Fruit fly (Drosophila melanogaster): ENCODE measurements around the gene Mkp.
A peak's percentile ranks its signal among the peaks of the same experiment; 100 is the strongest.

Mkp gene

DNA sequence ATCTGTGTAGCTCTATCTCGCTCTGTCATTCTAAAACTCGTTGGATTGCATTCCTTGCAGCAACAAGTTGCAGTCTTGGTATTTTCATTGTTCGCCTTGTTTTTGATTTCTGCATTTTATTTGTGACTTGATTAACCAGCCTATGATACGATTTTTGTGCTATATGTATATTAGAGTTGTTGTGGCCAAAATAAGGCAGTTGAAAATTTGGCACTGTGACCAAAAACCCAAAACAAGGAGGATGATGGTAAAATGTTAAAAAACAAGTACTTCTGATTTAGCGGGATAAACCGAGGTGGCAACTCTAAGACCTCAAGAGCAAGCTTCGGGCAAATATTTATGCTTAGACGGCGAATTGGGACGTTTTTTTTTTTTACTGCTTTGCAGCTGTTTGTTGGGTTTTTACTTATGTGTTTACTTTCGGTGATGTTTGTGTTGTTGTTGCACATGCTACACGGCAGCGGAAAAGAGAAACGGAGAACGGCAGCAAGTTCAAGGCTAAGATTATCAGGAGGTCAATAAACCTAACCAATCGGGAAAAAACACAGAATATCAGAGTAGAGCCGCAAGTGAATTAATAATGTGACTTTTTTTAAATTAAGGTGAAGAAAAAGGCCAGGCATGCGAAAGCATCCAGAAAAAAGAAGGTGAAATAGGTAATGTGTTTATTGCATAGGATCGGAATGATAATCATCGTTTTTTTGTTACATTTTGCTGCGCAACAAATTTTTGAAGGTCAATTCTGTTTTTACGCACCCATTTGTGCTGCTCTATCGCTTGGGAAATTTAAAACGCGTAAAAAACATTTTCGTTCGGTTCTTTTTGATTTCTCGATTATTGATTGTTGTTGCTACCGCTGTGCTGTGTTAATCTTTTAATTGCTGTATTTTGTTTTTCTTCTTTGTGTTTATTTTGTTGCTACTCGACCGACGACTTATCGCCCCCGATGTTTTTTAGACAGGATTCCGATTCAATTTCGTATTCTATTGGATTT is 44.5 kb downstream of the Mkp start (continued):
- TF ChIP-seq sd (tag; optimal IDR thresholded peaks at IDR 0.05): peak; percentile 42
- TF ChIP-seq gsb (GFP tag; IDR thresholded peaks at IDR 0.05): no peak
- no peak for TF ChIP-seq org-1 (GFP tag; optimal IDR thresholded peaks at IDR 0.05)
- TF ChIP-seq CG15479 (GFP tag; optimal IDR thresholded peaks at IDR 0.05): no peak
- no peak for TF ChIP-seq seq (GFP tag; IDR thresholded peaks at IDR 0.05)
- TF ChIP-seq stwl (tag; optimal IDR thresholded peaks at IDR 0.05): peak; percentile 88
- TF ChIP-seq onecut (GFP tag; IDR thresholded peaks at IDR 0.05): no peak
- peak; percentile 71 for TF ChIP-seq ftz-f1 (GFP tag; optimal IDR thresholded peaks at IDR 0.05)
- TF ChIP-seq gfzf (GFP tag; optimal IDR thresholded peaks at IDR 0.05): peak; percentile 23
- no peak for TF ChIP-seq pb (GFP tag; optimal IDR thresholded peaks at IDR 0.05)
- TF ChIP-seq Awh (GFP tag; IDR thresholded peaks at IDR 0.05): 0 out of 2 replicates have a peak, but pooled peaks have one; percentile 40
- TF ChIP-seq crol (GFP tag; IDR thresholded peaks at IDR 0.05): no peak
- no peak for TF ChIP-seq CG4282 (GFP tag; optimal IDR thresholded peaks at IDR 0.05)
- TF ChIP-seq unpg (GFP tag; optimal IDR thresholded peaks at IDR 0.05): peak; percentile 2
- peak; percentile 29 for TF ChIP-seq Hmr (GFP tag; optimal IDR thresholded peaks at IDR 0.05)
- peak; percentile 49 for TF ChIP-seq Blimp-1 (GFP tag; optimal IDR thresholded peaks at IDR 0.05)
- TF ChIP-seq CG7963 (GFP tag; IDR thresholded peaks at IDR 0.05; ENCODE audit: partially characterized antibody): no peak
- TF ChIP-seq CG8089 (GFP tag; optimal IDR thresholded peaks at IDR 0.05): no peak
- TF ChIP-seq Vsx1 (GFP tag; optimal IDR thresholded peaks at IDR 0.05): no peak
- peak in 1 of 2 experiments; percentile 58 for TF ChIP-seq Pdp1 (GFP tag; optimal IDR thresholded peaks at IDR 0.05)
- peak; percentile 8 for TF ChIP-seq ind (GFP tag; optimal IDR thresholded peaks at IDR 0.05)
- TF ChIP-seq Neu2 (GFP tag; optimal IDR thresholded peaks at IDR 0.05; ENCODE audit: borderline replicate concordance): no peak
- TF ChIP-seq dmrt11E (tag; optimal IDR thresholded peaks at IDR 0.05): peak; percentile 14
- TF ChIP-seq stc (GFP tag; IDR thresholded peaks at IDR 0.05): no peak
- TF ChIP-seq CG6175 (GFP tag; IDR thresholded peaks at IDR 0.05): no peak
- TF ChIP-seq Mad (GFP tag; optimal IDR thresholded peaks at IDR 0.05): no peak
- TF ChIP-seq sug (tag; optimal IDR thresholded peaks at IDR 0.05): peak; percentile 52
- no peak for TF ChIP-seq kay (GFP tag; optimal IDR thresholded peaks at IDR 0.05)
- no peak for TF ChIP-seq CG8478 (optimal IDR thresholded peaks at IDR 0.05)
- TF ChIP-seq CG12659 (GFP tag; optimal IDR thresholded peaks at IDR 0.05): no peak
- no peak for TF ChIP-seq gcm2 (GFP tag; optimal IDR thresholded peaks at IDR 0.05)
- TF ChIP-seq exex (tag; optimal IDR thresholded peaks at IDR 0.05): peak; percentile 78
- TF ChIP-seq abd-A (tag; optimal IDR thresholded peaks at IDR 0.05): peak; percentile 70
- no peak for TF ChIP-seq hkb (optimal IDR thresholded peaks at IDR 0.05)
- no peak for TF ChIP-seq hkb (GFP tag; IDR thresholded peaks at IDR 0.05)
- TF ChIP-seq Trl (optimal IDR thresholded peaks at IDR 0.05): no peak
- peak; percentile 16 for TF ChIP-seq Trl (GFP tag; optimal IDR thresholded peaks at IDR 0.05)
- TF ChIP-seq kah (GFP tag; optimal IDR thresholded peaks at IDR 0.05): peak; percentile 26
- TF ChIP-seq CG16813 (GFP tag; IDR thresholded peaks at IDR 0.05; ENCODE audit: partially characterized antibody): 0 out of 3 replicates have a peak, but pooled peaks have one; percentile 28
- TF ChIP-seq CG14441 (GFP tag; IDR thresholded peaks at IDR 0.05): no peak
- TF ChIP-seq NC2β (GFP tag; optimal IDR thresholded peaks at IDR 0.05): peak; percentile 2

Data from whole organism, embryonic.